Fruit fly (Drosophila melanogaster): ENCODE measurements around the gene CG14402.

The CG14402 gene

DNA sequence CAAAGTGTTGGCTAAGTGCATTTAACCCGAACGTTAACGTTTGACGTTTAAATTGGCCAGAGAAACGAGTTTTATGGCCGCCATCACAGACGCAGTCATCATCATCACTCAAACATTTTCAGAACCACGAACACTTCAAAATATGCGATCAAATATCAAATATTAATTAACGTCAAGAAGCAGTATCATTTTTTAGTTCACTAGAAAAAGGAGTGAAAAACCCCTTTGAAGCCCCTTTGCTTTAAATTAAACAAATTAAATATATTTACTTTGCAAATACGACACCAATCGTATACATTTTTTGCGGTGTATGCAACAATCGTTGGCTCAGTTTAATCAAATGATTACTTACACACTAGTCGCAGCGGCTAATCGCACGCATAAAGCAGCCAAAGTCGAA lies 4.7 kb upstream of the CG14402 start:
- no peak for TF ChIP-seq psq (optimal IDR thresholded peaks at IDR 0.05)
- TF ChIP-seq insv (optimal IDR thresholded peaks at IDR 0.05), result no peak
- TF ChIP-seq h (optimal IDR thresholded peaks at IDR 0.05), result no peak
- no peak for TF ChIP-seq ttk (optimal IDR thresholded peaks at IDR 0.05)
- TF ChIP-seq Myc (optimal IDR thresholded peaks at IDR 0.05), result no peak
- no peak for TF ChIP-seq Sin3A (optimal IDR thresholded peaks at IDR 0.05)

DNA sequence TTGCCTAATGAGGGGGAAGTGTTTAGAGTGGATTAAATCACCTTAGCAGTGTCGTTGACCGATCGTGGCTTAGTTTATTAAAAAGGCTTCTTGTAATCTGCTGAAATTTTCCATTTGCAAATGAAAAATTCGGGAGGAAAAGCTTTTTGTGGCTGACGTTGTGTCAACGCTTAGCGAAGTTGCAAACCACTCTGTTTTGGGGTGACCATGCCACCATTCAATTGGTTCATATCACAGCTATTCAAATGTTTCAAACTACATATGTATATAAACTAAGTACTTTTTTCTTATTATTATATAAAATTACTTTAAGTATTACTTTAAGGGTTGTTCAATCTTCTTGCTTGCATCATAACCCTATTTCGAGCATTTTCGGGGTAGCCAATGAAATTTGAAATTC lies 2.5 kb downstream of the CG14402 start:
- TF ChIP-seq insv (optimal IDR thresholded peaks at IDR 0.05), result no peak
- no peak for TF ChIP-seq Myc (optimal IDR thresholded peaks at IDR 0.05)
- TF ChIP-seq psq (optimal IDR thresholded peaks at IDR 0.05), result no peak
- TF ChIP-seq ttk (optimal IDR thresholded peaks at IDR 0.05), result no peak
- TF ChIP-seq Sin3A (optimal IDR thresholded peaks at IDR 0.05), result no peak
- no peak for TF ChIP-seq h (optimal IDR thresholded peaks at IDR 0.05)

DNA sequence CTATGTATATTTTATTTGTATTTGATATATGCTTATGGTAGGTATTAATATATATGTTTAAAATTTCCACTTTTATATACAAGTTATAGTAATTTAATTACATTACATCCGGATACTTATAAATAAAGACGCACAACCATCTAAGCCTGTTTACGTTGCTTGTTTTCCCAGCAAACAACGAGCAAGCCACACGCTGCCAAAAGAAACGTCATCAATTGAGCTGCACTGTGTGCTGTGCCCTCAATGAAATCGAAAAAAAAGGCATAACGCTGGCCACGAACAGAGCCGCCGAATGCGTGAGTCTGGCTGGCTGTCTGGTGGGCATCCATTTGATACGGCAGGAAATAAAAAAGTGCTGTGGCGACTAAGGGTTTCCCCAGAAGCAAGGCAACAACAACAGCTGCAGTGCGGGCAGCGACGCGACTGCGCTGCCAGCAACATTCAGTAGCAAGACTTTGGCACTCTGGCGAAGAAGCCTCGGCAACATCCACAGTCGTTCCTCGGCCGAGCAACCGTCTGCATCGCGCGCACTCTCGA lies 3.1 kb downstream of the CG14402 start, which contains the start of gene twit:
Gene twit, plus strand, starts transcription at position 487 of the 537 bp plus-strand sequence.
- TF ChIP-seq Sin3A (optimal IDR thresholded peaks at IDR 0.05) (no peak), ttk (optimal IDR thresholded peaks at IDR 0.05) (no peak), insv (optimal IDR thresholded peaks at IDR 0.05) (no peak)

DNA sequence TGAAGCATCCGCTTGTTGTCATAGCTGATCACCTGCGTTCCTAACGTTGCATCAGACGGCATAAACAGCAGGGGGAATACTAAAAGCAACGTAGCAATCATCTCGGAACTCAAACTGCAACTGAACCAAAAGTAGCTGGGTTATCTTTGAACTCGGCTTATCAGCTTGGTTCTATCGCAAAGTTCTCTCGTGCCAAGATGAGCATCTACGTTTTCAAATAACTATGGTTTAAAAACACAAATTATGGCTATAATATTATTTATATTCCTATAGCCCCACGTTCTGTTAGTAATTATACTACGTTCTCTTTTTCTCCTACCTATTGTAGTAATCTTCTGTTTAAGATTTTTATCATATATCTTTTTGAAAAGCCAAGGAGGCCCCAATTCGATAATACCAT lies 8.7 kb downstream of the CG14402 start, which contains the start of gene CG14400:
Gene CG14400, minus strand, starts transcription at position 101 of the 400 bp plus-strand sequence.
- TF ChIP-seq Sin3A (optimal IDR thresholded peaks at IDR 0.05), result no peak
- no peak for TF ChIP-seq psq (optimal IDR thresholded peaks at IDR 0.05)
- TF ChIP-seq insv (optimal IDR thresholded peaks at IDR 0.05), result no peak
- TF ChIP-seq Myc (optimal IDR thresholded peaks at IDR 0.05), result no peak
- no peak for TF ChIP-seq h (optimal IDR thresholded peaks at IDR 0.05)
- no peak for TF ChIP-seq ttk (optimal IDR thresholded peaks at IDR 0.05)

DNA sequence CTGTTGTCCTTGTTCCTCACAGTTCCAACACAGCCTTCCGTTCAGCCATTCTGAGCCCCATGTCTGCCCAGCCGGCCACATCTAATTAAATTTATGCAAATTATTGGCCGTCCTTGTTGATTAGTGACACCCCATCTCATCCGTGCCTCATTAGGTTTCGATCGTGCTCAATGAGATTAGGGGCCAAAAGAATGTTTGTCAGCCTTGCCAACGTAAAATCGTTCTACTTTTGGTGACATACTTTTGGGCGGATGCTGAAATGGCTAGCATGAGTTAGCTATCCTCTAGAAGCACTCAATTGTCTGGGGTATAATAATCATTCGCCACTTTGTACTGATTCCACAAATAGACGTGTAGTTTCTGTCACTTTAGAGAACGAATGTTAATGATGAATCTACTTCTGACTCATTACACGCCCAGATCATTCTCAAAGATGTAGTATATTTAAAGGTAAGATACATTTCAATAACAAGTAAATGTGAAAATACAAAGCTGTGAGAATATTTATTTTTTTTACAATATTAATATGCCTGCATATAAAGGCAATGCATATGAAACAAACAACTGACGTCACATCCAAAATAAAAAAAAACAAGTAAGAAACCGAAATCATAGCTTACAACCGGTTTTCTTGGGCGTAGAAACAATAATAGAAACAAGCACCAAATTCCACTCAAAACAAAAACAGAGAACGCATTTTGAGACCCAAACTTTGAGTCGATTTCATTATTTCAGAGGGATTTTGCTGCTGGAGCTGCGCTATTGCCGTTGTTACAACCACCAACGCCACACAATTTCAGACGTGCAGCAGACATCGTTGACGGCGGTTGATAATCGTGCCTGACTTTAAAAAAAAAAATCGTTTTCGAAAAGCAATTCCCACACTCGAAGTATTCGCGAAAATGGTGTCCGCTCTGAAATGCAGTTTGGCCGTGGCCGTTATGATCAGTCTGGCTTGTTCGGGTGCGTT lies 9.6 kb downstream of the CG14402 start, which contains the start of gene bero:
Gene bero, plus strand, starts transcription at position 325 of the 970 bp plus-strand sequence.
- no peak for TF ChIP-seq psq (optimal IDR thresholded peaks at IDR 0.05)
- no peak for TF ChIP-seq Myc (optimal IDR thresholded peaks at IDR 0.05)
- no peak for TF ChIP-seq Sin3A (optimal IDR thresholded peaks at IDR 0.05)
- TF ChIP-seq h (optimal IDR thresholded peaks at IDR 0.05), result no peak
- TF ChIP-seq insv (optimal IDR thresholded peaks at IDR 0.05), result no peak

DNA sequence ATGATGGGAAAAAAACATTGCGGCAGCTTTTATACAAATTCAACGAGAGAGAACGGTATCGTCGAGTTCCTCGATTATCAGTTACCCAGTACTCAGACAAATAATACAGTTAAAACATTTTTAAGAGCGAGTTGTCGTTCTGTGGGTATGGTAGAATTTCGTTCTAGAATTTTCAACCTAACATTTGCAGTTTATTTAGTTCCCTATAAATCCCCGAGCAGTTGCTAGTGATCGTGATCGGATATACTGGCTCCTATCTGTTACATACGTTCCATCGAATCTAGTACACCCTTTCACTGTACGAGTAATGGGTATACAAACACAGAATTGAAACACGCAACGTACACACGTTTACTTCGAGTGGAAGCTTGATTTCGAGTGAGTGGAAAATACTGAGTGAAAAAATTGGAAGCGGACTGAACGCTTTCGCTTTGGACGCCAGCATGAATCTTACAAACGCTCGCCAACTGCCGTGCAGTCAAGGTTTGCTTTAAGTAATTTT lies 15.7 kb downstream of the CG14402 start, which contains the start of gene CG9338:
Gene CG9338, plus strand, starts transcription at position 452 of the 502 bp plus-strand sequence.
- TF ChIP-seq psq (optimal IDR thresholded peaks at IDR 0.05), result no peak
- no peak for TF ChIP-seq h (optimal IDR thresholded peaks at IDR 0.05)
- no peak for TF ChIP-seq Myc (optimal IDR thresholded peaks at IDR 0.05)
- TF ChIP-seq insv (optimal IDR thresholded peaks at IDR 0.05), result no peak
- no peak for TF ChIP-seq Sin3A (optimal IDR thresholded peaks at IDR 0.05)
- no peak for TF ChIP-seq ttk (optimal IDR thresholded peaks at IDR 0.05)

DNA sequence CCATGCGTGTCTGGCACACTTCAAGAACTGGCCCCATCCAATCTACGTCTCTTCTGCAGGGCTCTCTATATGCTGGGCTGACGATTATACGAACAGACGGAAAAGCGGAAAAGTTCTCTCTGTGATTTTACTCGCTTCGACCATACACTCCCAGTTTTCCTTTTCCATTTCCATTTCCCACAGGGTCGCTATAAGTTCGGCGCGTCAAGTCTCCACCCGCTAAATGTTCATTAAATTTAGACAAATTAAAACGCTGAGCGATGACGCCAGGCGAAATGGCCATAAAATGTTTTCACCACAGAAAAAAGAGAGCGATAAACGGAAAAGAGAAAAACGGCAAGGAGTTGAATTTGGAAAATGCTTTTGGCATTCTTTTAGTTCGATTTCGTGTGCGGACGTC lies 18.3 kb downstream of the CG14402 start, which contains the start of gene CG31675:
Gene CG31675, plus strand, starts transcription at position 375 of the 400 bp plus-strand sequence.
- TF ChIP-seq psq (optimal IDR thresholded peaks at IDR 0.05) (no peak), insv (optimal IDR thresholded peaks at IDR 0.05) (no peak), ttk (optimal IDR thresholded peaks at IDR 0.05) (no peak), Sin3A (optimal IDR thresholded peaks at IDR 0.05) (no peak)

DNA sequence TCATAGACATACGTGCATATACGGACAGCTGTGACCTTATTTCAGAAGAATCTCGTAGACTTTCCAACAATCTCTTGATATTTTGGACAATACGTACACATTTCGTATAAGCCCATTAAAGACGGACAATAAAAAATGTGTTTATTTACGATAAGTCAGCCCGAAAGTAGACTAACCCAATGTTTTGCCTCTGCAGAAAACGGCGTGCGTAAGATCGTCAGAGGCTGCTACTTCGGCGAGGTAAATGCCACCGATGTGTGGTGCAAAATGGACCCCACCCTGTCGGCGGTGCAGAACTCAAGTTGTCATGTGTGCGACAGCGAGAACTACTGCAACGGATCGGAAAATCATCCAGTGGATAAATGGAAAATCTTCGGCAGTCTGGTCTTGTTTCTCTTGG lies 19.8 kb downstream of the CG14402 start:
- TF ChIP-seq Myc (optimal IDR thresholded peaks at IDR 0.05) (no peak), ttk (optimal IDR thresholded peaks at IDR 0.05) (no peak), h (optimal IDR thresholded peaks at IDR 0.05) (no peak), psq (optimal IDR thresholded peaks at IDR 0.05) (no peak), insv (optimal IDR thresholded peaks at IDR 0.05) (no peak), Sin3A (optimal IDR thresholded peaks at IDR 0.05) (no peak)

DNA sequence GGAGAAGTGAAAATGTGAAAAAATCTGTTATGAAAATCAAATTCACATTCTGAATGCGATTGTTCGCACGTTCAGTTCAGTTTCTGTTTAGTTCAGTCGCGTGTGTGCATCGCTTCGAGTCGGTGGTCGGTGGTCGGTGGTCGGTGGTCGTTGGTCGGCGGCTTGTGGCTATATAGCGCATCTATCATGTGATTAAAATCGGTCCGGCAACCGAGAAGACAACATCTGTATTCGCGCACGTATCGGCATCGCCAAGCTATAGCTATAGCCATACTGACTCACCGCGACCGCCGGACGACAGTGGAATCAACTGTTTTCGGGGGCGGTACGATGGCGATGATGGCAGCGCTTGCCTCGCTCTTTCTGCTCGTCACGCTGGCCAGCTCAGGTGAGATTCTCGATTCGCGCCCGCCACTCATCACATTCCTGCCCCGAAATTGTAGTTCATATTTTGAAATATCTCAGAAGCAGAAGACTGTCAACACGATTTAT lies 20.8 kb downstream of the CG14402 start, which contains the start of gene CG14401:
Gene CG14401, plus strand, starts transcription at position 51 of the 492 bp plus-strand sequence.
- TF ChIP-seq Sin3A (optimal IDR thresholded peaks at IDR 0.05) (no peak), Myc (optimal IDR thresholded peaks at IDR 0.05) (no peak), insv (optimal IDR thresholded peaks at IDR 0.05) (no peak), h (optimal IDR thresholded peaks at IDR 0.05) (no peak), ttk (optimal IDR thresholded peaks at IDR 0.05) (no peak), psq (optimal IDR thresholded peaks at IDR 0.05) (no peak)

DNA sequence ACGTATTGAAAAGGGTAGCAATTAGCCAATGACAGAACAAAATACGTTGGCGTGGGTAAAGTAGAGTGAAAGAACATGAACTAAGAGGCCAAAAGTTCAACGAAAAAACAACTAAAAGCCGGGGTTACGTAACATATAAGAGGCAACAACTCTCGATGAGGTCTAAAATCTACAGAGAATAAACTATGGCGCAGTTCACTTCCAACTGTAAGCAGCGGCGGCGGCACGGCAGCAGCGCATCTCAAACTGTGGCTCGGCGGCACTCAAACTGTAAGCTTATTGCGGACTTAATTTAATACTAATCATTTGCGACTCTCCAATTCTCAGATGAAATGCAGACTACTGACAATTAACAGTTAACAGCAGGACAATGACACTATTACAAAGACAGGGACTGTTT lies 25.4 kb downstream of the CG14402 start:
- TF ChIP-seq h (optimal IDR thresholded peaks at IDR 0.05) (no peak), Myc (optimal IDR thresholded peaks at IDR 0.05) (no peak), insv (optimal IDR thresholded peaks at IDR 0.05) (no peak), psq (optimal IDR thresholded peaks at IDR 0.05) (no peak), Sin3A (optimal IDR thresholded peaks at IDR 0.05) (no peak), ttk (optimal IDR thresholded peaks at IDR 0.05) (no peak)

DNA sequence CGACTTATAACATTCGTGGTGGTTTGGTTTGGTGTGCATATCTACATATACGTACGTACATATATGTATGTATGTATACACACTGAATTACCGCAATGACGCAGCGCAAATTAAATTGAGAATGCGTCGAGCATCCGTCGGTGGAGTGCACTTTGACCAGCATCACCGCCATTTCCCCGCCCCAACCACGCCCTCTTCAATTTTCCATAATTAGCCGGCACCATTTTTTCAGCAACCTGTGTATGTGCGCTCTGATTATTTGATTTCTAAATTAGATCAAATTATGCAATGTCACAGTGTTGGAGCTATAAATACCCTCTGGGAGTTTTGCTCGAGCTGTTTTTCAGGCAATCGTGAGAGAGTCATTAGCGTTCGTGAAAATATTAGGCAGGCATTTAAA lies 29.0 kb downstream of the CG14402 start:
- TF ChIP-seq h (optimal IDR thresholded peaks at IDR 0.05), result no peak
- no peak for TF ChIP-seq insv (optimal IDR thresholded peaks at IDR 0.05)
- TF ChIP-seq psq (optimal IDR thresholded peaks at IDR 0.05), result no peak
- no peak for TF ChIP-seq Sin3A (optimal IDR thresholded peaks at IDR 0.05)
- TF ChIP-seq Myc (optimal IDR thresholded peaks at IDR 0.05), result no peak
- TF ChIP-seq ttk (optimal IDR thresholded peaks at IDR 0.05), result no peak

DNA sequence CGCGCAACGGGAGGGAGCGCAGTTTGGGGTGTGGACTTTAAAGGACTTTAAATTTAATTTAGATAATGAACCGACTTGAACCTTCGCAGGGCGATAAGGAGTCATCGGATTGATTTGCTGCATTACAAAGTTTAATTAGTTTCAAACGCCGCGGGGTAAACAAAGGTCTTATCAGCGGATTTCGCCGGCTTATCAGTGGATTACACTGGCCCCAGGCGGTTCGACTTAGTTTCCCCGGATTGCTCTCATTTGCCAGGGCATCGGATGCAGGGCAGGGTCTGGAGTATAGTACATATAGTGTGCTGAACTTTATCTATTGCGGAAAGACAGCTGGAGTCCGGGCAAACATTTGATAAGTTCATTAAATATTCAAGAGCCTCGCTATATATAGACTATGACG lies 29.4 kb downstream of the CG14402 start:
- no peak for TF ChIP-seq insv (optimal IDR thresholded peaks at IDR 0.05)
- no peak for TF ChIP-seq psq (optimal IDR thresholded peaks at IDR 0.05)
- no peak for TF ChIP-seq Sin3A (optimal IDR thresholded peaks at IDR 0.05)
- TF ChIP-seq h (optimal IDR thresholded peaks at IDR 0.05), result no peak
- TF ChIP-seq Myc (optimal IDR thresholded peaks at IDR 0.05), result no peak
- no peak for TF ChIP-seq ttk (optimal IDR thresholded peaks at IDR 0.05)
